Worm (Caenorhabditis elegans): ENCODE results near the gene lips-15.
"Not testable (repeated sequence)": the region's sequence is repeated elsewhere in the genome, so short reads cannot be mapped to it uniquely, and the experiment has no call there.

Gene lips-15

DNA sequence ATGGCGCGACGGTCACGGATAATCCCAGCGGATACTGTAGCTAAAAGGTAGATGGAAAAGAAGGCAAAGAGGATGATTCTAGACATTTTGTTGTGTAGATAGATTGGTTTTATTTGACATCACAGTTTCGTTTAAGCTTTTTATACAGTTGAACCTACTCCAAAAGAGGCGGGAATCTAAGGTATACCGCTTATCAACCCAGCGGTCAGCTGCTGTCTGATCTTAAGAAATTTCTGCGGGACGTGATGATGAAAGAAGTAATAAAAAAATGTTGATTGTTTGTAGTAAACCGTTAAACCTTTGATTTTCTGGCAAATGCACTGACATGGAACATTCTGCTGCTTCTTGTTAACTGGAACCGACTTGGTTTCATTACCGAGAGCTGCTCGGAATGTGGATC is 11.9 kb downstream of the lips-15 start, which contains the start of gene nspe-6:
Gene nspe-6, minus strand, starts transcription at position 101 of the 400 bp plus-strand sequence.
- no peak for TF ChIP-seq aly-1 (tag; optimal IDR thresholded peaks at IDR 0.05)
- TF ChIP-seq ceh-36 (tag; optimal IDR thresholded peaks at IDR 0.05), result no peak
- TF ChIP-seq ceh-13 (GFP tag; optimal IDR thresholded peaks at IDR 0.05), result no peak
- TF ChIP-seq B0310.2 (tag; optimal IDR thresholded peaks at IDR 0.05), result no peak
- no peak for TF ChIP-seq flt-1 (GFP tag; IDR thresholded peaks at IDR 0.05)
- TF ChIP-seq sea-1 (GFP tag; conservative IDR thresholded peaks at IDR 0.05), result no peak

DNA sequence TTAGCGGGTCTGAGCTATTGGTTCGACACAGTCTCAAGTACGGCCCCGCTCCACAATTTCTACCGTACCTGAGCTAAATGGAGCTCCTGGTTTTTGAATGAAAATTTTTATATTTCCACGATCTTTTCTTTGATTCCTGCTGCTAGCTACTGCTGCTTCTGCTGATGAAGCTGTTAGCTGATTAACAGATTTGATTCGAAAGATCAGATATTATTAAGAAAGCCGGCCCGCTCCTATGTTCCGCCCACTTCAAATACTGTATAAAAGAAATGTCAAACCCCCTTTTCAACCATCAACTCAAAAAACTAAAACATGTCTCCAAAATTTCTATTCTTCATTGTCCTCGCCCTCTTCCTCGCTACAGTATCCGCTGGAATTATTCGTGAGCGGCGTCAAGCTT is 13.4 kb downstream of the lips-15 start, which contains the start of gene nspe-3:
Gene nspe-3, plus strand, starts transcription at position 301 of the 400 bp plus-strand sequence.
- TF ChIP-seq pes-1 (GFP tag; IDR thresholded peaks at IDR 0.05) (no peak), ets-7 (tag; optimal IDR thresholded peaks at IDR 0.05) (no peak), ceh-13 (GFP tag; optimal IDR thresholded peaks at IDR 0.05) (no peak), F13C5.2 (tag; optimal IDR thresholded peaks at IDR 0.05) (no peak), tbx-11 (GFP tag; IDR thresholded peaks at IDR 0.05) (no peak), hmbx-1 (tag; optimal IDR thresholded peaks at IDR 0.05) (no peak), ama-1 (optimal IDR thresholded peaks at IDR 0.05) (no peak), flt-1 (GFP tag; IDR thresholded peaks at IDR 0.05) (no peak), hmg-4 (GFP tag; optimal IDR thresholded peaks at IDR 0.05) (no peak), hnd-1 (tag; optimal IDR thresholded peaks at IDR 0.05) (no peak), aly-1 (tag; optimal IDR thresholded peaks at IDR 0.05) (no peak), scrt-1 (GFP tag; IDR thresholded peaks at IDR 0.05) (no peak), ceh-36 (tag; optimal IDR thresholded peaks at IDR 0.05) (no peak), tra-4 (tag; optimal IDR thresholded peaks at IDR 0.05) (no peak), sea-1 (GFP tag; conservative IDR thresholded peaks at IDR 0.05) (no peak)

DNA sequence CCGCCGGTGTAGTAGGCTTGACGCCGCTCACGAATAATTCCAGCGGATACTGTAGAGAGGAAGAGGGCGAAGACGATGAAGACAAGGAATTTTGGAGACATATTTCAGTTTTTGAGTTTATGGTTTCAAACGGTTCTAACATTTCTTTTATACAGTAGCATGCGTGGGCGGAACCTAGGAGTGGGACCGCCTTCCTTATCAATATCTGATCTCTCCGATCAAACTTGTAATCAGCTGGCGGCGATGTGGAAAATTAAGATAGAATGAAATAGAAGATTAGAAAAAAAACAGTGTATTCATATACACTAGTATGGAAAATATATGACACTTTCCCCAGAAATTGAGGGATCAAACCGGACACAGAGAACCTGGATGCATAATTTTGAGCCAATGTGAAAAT is 15.1 kb downstream of the lips-15 start, which contains the start of gene nspe-2:
Gene nspe-2, minus strand, starts transcription at position 101 of the 400 bp plus-strand sequence.
- TF ChIP-seq pes-1 (GFP tag; IDR thresholded peaks at IDR 0.05), result no peak
- TF ChIP-seq ama-1 (optimal IDR thresholded peaks at IDR 0.05), result no peak

DNA sequence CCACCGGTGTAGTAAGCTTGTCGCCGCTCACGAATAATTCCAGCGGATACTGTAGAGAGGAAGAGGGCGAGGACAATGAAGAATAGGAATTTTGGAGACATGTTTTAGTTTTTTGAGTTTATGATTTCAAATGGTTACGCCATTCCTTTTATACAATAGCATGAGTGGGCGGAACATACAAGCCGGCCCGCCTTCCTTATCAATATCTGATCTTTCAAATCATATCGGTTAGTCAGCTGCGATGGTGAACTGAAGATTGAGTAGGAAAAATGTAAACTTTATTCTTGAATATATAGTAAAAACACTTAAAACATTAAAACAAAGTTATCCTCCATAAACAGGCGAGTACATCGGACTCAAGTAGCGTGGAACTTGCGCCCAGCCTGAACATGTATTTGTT is 16.6 kb downstream of the lips-15 start, which contains the start of gene nspe-1:
Gene nspe-1, minus strand, starts transcription at position 101 of the 400 bp plus-strand sequence.
- TF ChIP-seq hmg-4 (GFP tag; optimal IDR thresholded peaks at IDR 0.05) (no peak), ets-7 (tag; optimal IDR thresholded peaks at IDR 0.05) (no peak), tbx-11 (GFP tag; IDR thresholded peaks at IDR 0.05) (no peak), tra-4 (tag; optimal IDR thresholded peaks at IDR 0.05) (no peak), flt-1 (GFP tag; IDR thresholded peaks at IDR 0.05) (no peak), scrt-1 (GFP tag; IDR thresholded peaks at IDR 0.05) (no peak), sea-1 (GFP tag; conservative IDR thresholded peaks at IDR 0.05) (no peak), tbx-37 (GFP tag; conservative IDR thresholded peaks at IDR 0.05) (no peak), aly-1 (tag; optimal IDR thresholded peaks at IDR 0.05) (no peak), pes-1 (GFP tag; IDR thresholded peaks at IDR 0.05) (no peak), ceh-13 (GFP tag; optimal IDR thresholded peaks at IDR 0.05) (no peak), ceh-36 (tag; optimal IDR thresholded peaks at IDR 0.05) (no peak), hnd-1 (tag; optimal IDR thresholded peaks at IDR 0.05) (no peak), ama-1 (optimal IDR thresholded peaks at IDR 0.05) (no peak)

DNA sequence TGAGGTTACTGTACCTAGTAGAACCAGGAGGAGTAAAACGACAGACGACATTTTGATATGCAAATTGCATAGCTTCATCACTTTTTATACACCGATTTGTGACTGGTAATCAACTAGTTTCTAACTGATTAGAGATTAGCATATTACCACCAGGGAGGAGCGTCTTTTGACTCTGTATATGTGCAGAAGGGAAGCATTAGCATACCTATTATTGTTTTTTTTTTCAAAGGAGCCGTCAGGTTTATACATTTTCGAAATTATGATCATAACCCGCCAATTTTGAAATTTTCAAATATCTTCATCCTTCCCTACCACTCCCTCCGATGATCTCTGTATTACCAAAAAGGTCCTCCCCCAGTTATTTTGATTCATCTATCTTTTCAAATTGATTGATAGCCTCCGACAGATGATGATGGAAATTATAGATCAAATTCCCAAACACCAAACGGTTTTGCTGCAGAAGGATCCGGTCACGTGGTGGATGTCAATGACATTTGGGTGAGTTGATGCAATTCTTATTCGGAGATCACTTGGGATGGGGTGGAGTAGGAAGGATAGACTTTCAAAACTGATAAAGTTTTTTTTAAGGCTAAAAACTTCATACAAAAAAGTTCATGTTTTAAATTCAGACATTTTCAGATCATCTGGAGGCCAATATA is 17.9 kb downstream of the lips-15 start, which contains the start of gene nspe-8:
Gene nspe-8, minus strand, starts transcription at position 51 of the 659 bp plus-strand sequence.
- no peak for TF ChIP-seq B0310.2 (tag; optimal IDR thresholded peaks at IDR 0.05)
- TF ChIP-seq hmbx-1 (tag; optimal IDR thresholded peaks at IDR 0.05), result no peak
- no peak for TF ChIP-seq hmg-4 (GFP tag; optimal IDR thresholded peaks at IDR 0.05)
- TF ChIP-seq tra-4 (tag; optimal IDR thresholded peaks at IDR 0.05), result no peak
- no peak for TF ChIP-seq ets-7 (tag; optimal IDR thresholded peaks at IDR 0.05)
- no peak for TF ChIP-seq hnd-1 (tag; optimal IDR thresholded peaks at IDR 0.05)
- no peak for TF ChIP-seq tbx-11 (GFP tag; IDR thresholded peaks at IDR 0.05)
- no peak for TF ChIP-seq aly-1 (tag; optimal IDR thresholded peaks at IDR 0.05)
- no peak for TF ChIP-seq tbx-37 (GFP tag; conservative IDR thresholded peaks at IDR 0.05)
- no peak for TF ChIP-seq F13C5.2 (tag; optimal IDR thresholded peaks at IDR 0.05)
- TF ChIP-seq ceh-13 (GFP tag; optimal IDR thresholded peaks at IDR 0.05), result no peak
- no peak for TF ChIP-seq ama-1 (optimal IDR thresholded peaks at IDR 0.05)
- TF ChIP-seq flt-1 (GFP tag; IDR thresholded peaks at IDR 0.05), result no peak
- TF ChIP-seq sea-1 (GFP tag; conservative IDR thresholded peaks at IDR 0.05), result no peak
- TF ChIP-seq ceh-36 (tag; optimal IDR thresholded peaks at IDR 0.05), result no peak
- no peak for TF ChIP-seq pes-1 (GFP tag; IDR thresholded peaks at IDR 0.05)
- TF ChIP-seq scrt-1 (GFP tag; IDR thresholded peaks at IDR 0.05), result no peak

DNA sequence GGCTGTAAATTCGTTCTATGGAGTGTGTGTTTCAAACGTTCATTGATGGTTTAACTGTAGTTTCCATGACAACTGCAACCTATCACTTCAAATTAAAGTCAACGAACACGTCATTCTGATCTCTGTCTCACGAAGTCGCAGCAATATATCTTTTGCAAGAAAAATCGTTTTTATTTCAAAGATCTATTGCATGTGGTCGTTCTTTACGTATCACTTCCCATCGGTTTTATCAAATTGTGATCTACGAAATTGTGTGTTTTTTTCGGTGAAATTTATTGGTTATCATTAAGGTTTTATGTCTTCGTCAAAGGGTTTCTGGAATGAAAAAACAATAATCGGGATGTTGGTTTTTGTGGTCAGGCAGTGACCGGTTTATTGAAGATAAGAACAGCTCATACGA is 18.7 kb downstream of the lips-15 start:
- TF ChIP-seq tbx-11 (GFP tag; IDR thresholded peaks at IDR 0.05), result no peak
- TF ChIP-seq ama-1 (optimal IDR thresholded peaks at IDR 0.05), result no peak

DNA sequence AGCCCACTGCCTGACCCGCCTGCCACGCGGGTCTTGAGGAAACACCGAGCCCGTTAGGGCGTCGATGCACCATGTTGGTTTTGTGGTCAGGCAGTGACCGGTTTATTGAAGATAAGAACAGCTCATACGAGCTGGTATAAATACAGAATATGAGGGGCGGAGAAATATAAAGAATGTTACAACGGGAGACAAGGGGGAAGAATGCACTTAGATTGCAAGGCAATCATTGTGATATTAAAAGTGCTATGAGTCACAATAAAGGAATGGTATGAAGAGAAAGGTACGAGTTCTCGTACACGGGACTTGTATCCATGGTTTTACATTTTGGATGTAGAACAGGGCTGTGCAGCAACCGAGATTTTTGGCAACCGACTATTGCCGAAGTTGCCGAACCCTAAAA is 20.2 kb downstream of the lips-15 start, which contains the start of gene Y38E10A.14:
Gene Y38E10A.14, minus strand, starts transcription at position 101 of the 400 bp plus-strand sequence.
- not testable (repeated sequence) for TF ChIP-seq scrt-1 (GFP tag; IDR thresholded peaks at IDR 0.05); hmbx-1 (tag; optimal IDR thresholded peaks at IDR 0.05); flt-1 (GFP tag; IDR thresholded peaks at IDR 0.05)

DNA sequence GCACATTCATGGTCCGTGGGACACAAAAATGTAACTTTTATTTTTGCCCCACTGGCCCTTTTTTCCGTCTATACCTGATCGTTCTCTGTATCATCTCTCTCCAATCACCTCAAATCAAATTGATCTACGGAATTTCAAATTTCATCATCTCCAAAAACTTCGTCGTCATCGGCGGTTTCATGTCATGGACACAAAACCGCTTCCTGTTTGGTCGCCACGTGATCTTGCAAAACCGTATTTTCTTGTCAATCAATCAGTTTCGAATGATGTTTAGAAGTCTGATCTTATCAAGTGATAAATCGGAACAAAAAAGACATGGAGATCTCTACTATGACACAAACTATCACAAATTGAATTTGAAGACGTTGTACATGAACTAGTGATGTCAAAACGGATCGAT is 21.5 kb downstream of the lips-15 start:
- TF ChIP-seq aly-1 (tag; optimal IDR thresholded peaks at IDR 0.05), result no peak
- no peak for TF ChIP-seq tbx-37 (GFP tag; conservative IDR thresholded peaks at IDR 0.05)
- no peak for TF ChIP-seq F13C5.2 (tag; optimal IDR thresholded peaks at IDR 0.05)
- TF ChIP-seq tbx-11 (GFP tag; IDR thresholded peaks at IDR 0.05), result no peak
- TF ChIP-seq scrt-1 (GFP tag; IDR thresholded peaks at IDR 0.05), result no peak
- no peak for TF ChIP-seq hmg-4 (GFP tag; optimal IDR thresholded peaks at IDR 0.05)
- no peak for TF ChIP-seq tra-4 (tag; optimal IDR thresholded peaks at IDR 0.05)
- TF ChIP-seq pes-1 (GFP tag; IDR thresholded peaks at IDR 0.05), result no peak
- no peak for TF ChIP-seq ceh-13 (GFP tag; optimal IDR thresholded peaks at IDR 0.05)
- TF ChIP-seq ceh-36 (tag; optimal IDR thresholded peaks at IDR 0.05), result no peak
- TF ChIP-seq B0310.2 (tag; optimal IDR thresholded peaks at IDR 0.05), result no peak
- TF ChIP-seq ets-7 (tag; optimal IDR thresholded peaks at IDR 0.05), result no peak
